Worm (Caenorhabditis elegans) whole organism, late embryonic: Measurements from ENCODE around the gene lgg-3.

Experiments used
- C08G9.2 ChIP-seq: sonication (generic microtip); optimal IDR thresholded peaks from 2 replicates; lab custom pipeline; 2016; ENCODE audit warnings: mild to moderate bottlenecking, missing genetic modification characterization, moderate library complexity, missing compliant biosample characterization
- C38D4.7 ChIP-seq: fragments of 200-800 bp; sonication (Bioruptor generic); optimal IDR thresholded peaks from 2 replicates; lab custom pipeline; 2018; ENCODE audit warnings: mild to moderate bottlenecking, missing genetic modification characterization, moderate library complexity, missing compliant biosample characterization
- T23F11.4 ChIP-seq: fragments of 200-800 bp; sonication (Bioruptor generic); optimal IDR thresholded peaks from 2 replicates; lab custom pipeline; 2018; ENCODE audit warnings: mild to moderate bottlenecking, missing genetic modification characterization, missing compliant biosample characterization
- ama-1 ChIP-seq: fragments of 150-350 bp; optimal IDR thresholded peaks from 2 replicates; lab custom pipeline; 2014
- ceh-19 ChIP-seq: fragments of 200-800 bp; sonication (Bioruptor generic); optimal IDR thresholded peaks from 2 replicates; lab custom pipeline; 2018; ENCODE audit warnings: mild to moderate bottlenecking, missing genetic modification characterization, missing compliant biosample characterization
- ceh-2 ChIP-seq: sonication (generic microtip); optimal IDR thresholded peaks from 2 replicates; lab custom pipeline; 2016; ENCODE audit warnings: missing genotype, missing genetic modification characterization, missing compliant biosample characterization
- ceh-24 ChIP-seq: sonication (generic microtip); optimal IDR thresholded peaks from 2 replicates; lab custom pipeline; 2016; ENCODE audit warnings: mild to moderate bottlenecking, missing genetic modification characterization, missing compliant biosample characterization
- ceh-30 ChIP-seq: fragments of 150-350 bp; optimal IDR thresholded peaks from 2 replicates; lab custom pipeline; 2014; ENCODE audit warnings: missing biosample characterization, missing genetic modification characterization
- ceh-31 ChIP-seq: sonication (generic microtip); optimal IDR thresholded peaks from 2 replicates; lab custom pipeline; 2016; ENCODE audit warnings: missing genetic modification characterization, missing compliant biosample characterization
- ceh-34 ChIP-seq: sonication (generic microtip); optimal IDR thresholded peaks from 2 replicates; lab custom pipeline; 2016; ENCODE audit warnings: mild to moderate bottlenecking, missing genetic modification characterization, missing compliant biosample characterization
- ceh-45 ChIP-seq: fragments of 200-800 bp; sonication (Bioruptor generic); IDR thresholded peaks from 2 replicates; pipeline ENCODE4 v1.3.6; 2022; ENCODE audit warnings: missing genetic modification reagents, missing genetic modification characterization, missing compliant biosample characterization
- ceh-48 ChIP-seq: sonication (generic microtip); optimal IDR thresholded peaks from 2 replicates; lab custom pipeline; 2016; ENCODE audit warnings: missing genetic modification characterization, inconsistent platforms, missing compliant biosample characterization
- ceh-6 ChIP-seq: fragments of 200-800 bp; sonication (Bioruptor generic); optimal IDR thresholded peaks from 2 replicates; lab custom pipeline; 2018; ENCODE audit warnings: mild to moderate bottlenecking, missing genetic modification characterization, missing compliant biosample characterization
- ceh-9 ChIP-seq: sonication (generic microtip); optimal IDR thresholded peaks from 2 replicates; lab custom pipeline; 2016; ENCODE audit warnings: mild to moderate bottlenecking, missing genetic modification characterization, inconsistent platforms, missing compliant biosample characterization
- dmd-4 ChIP-seq: sonication (generic microtip); optimal IDR thresholded peaks from 2 replicates; lab custom pipeline; 2016; ENCODE audit warnings: borderline replicate concordance, missing genetic modification characterization, missing compliant biosample characterization
- fax-1 ChIP-seq: sonication (generic microtip); optimal IDR thresholded peaks from 2 replicates; lab custom pipeline; 2016; ENCODE audit warnings: missing genotype, missing genetic modification characterization, missing compliant biosample characterization
- fkh-10 ChIP-seq: fragments of 150-350 bp; optimal IDR thresholded peaks from 2 replicates; lab custom pipeline; 2014; ENCODE audit warnings: missing biosample characterization, missing genetic modification reagents, missing genetic modification characterization
- fkh-6 ChIP-seq: sonication (generic microtip); optimal IDR thresholded peaks from 2 replicates; lab custom pipeline; 2016; ENCODE audit warnings: missing genetic modification characterization, missing compliant biosample characterization
- hlh-13 ChIP-seq: fragments of 200-800 bp; sonication (Bioruptor generic); optimal IDR thresholded peaks from 2 replicates; lab custom pipeline; 2018; ENCODE audit warnings: mild to moderate bottlenecking, missing genetic modification characterization, missing compliant biosample characterization
- hlh-30 ChIP-seq: sonication (generic microtip); optimal IDR thresholded peaks from 2 replicates; lab custom pipeline; 2017; ENCODE audit warnings: antibody characterized with exemption, missing genetic modification characterization, missing compliant biosample characterization; ENCODE audit not compliant: insufficient read depth
- hlh-6 ChIP-seq: sonication (generic microtip); optimal IDR thresholded peaks from 2 replicates; lab custom pipeline; 2016; ENCODE audit warnings: missing genotype, missing genetic modification characterization, missing compliant biosample characterization
- hlh-8 ChIP-seq: sonication (generic microtip); optimal IDR thresholded peaks from 2 replicates; lab custom pipeline; 2016; ENCODE audit warnings: missing genotype, missing genetic modification characterization, missing compliant biosample characterization
- lin-11 ChIP-seq: fragments of 200-800 bp; sonication (Bioruptor generic); optimal IDR thresholded peaks from 2 replicates; lab custom pipeline; 2018; ENCODE audit warnings: mild to moderate bottlenecking, missing genetic modification characterization, missing compliant biosample characterization
- madf-2 ChIP-seq: sonication (generic microtip); optimal IDR thresholded peaks from 2 replicates; lab custom pipeline; 2017; ENCODE audit warnings: missing genetic modification characterization, missing compliant biosample characterization
- mec-3 ChIP-seq: sonication (generic microtip); optimal IDR thresholded peaks from 2 replicates; lab custom pipeline; 2016; ENCODE audit warnings: borderline replicate concordance, missing genetic modification characterization, missing compliant biosample characterization
- nfya-1 ChIP-seq: sonication (generic microtip); optimal IDR thresholded peaks from 2 replicates; lab custom pipeline; 2017; ENCODE audit warnings: missing genetic modification characterization, mild to moderate bottlenecking, missing compliant biosample characterization, antibody characterized with exemption, moderate library complexity
- nhr-11 ChIP-seq: fragments of 150-350 bp; optimal IDR thresholded peaks from 2 replicates; lab custom pipeline; 2014; ENCODE audit warnings: missing biosample characterization, missing genetic modification characterization
- npax-4 ChIP-seq: sonication (generic microtip); optimal IDR thresholded peaks from 2 replicates; lab custom pipeline; 2016; ENCODE audit warnings: missing genetic modification characterization, missing compliant biosample characterization
- odd-2 ChIP-seq: sonication (generic microtip); optimal IDR thresholded peaks from 2 replicates; lab custom pipeline; 2017; ENCODE audit warnings: antibody characterized with exemption, mild to moderate bottlenecking, missing genetic modification characterization, missing compliant biosample characterization
- pag-3 ChIP-seq: sonication (generic microtip); optimal IDR thresholded peaks from 2 replicates; lab custom pipeline; 2016; ENCODE audit warnings: missing compliant biosample characterization, missing genetic modification characterization, borderline replicate concordance
- pat-9 ChIP-seq: fragments of 200-800 bp; sonication (Bioruptor generic); optimal IDR thresholded peaks from 2 replicates; lab custom pipeline; 2018; ENCODE audit warnings: mild to moderate bottlenecking, missing genetic modification characterization, moderate library complexity, missing compliant biosample characterization
- pax-1 ChIP-seq: fragments of 150-350 bp; optimal IDR thresholded peaks from 2 replicates; lab custom pipeline; 2014; ENCODE audit warnings: missing biosample characterization, missing genetic modification characterization
- pqm-1 ChIP-seq: sonication (generic microtip); optimal IDR thresholded peaks from 2 replicates; lab custom pipeline; 2016; ENCODE audit warnings: missing genetic modification characterization, missing compliant biosample characterization
- pros-1 ChIP-seq: fragments of 150-350 bp; optimal IDR thresholded peaks from 2 replicates; lab custom pipeline; 2014; ENCODE audit warnings: missing biosample characterization, missing genetic modification reagents, missing genetic modification characterization
- syd-9 ChIP-seq: sonication (generic microtip); optimal IDR thresholded peaks from 2 replicates; lab custom pipeline; 2016; ENCODE audit warnings: mild to moderate bottlenecking, missing genetic modification characterization, moderate library complexity, missing compliant biosample characterization
- tbx-7 ChIP-seq: sonication (generic microtip); optimal IDR thresholded peaks from 2 replicates; lab custom pipeline; 2016; ENCODE audit warnings: missing genotype, missing genetic modification characterization, missing compliant biosample characterization
- ttx-3 ChIP-seq: sonication (generic microtip); optimal IDR thresholded peaks from 2 replicates; lab custom pipeline; 2016; ENCODE audit warnings: missing genetic modification reagents, missing genetic modification characterization, missing compliant biosample characterization
- unc-3 ChIP-seq, 2 experiments: fragments of 200-800 bp in 1 of 2; sonication (Bioruptor generic) in 1 of 2; sonication (generic microtip) in 1 of 2; conservative IDR thresholded peaks in 1 of 2; optimal IDR thresholded peaks in 1 of 2; 2 replicates each; pipeline versions ENCODE4 v1.3.6 to Lab custom; 2016 to 2022; ENCODE audit warnings: missing compliant biosample characterization in 2 of 2, missing genetic modification characterization in 2 of 2, missing genetic modification reagents in 1 of 2
- unc-42 ChIP-seq: sonication (generic microtip); optimal IDR thresholded peaks from 2 replicates; lab custom pipeline; 2016; ENCODE audit warnings: missing genotype, missing genetic modification characterization, missing compliant biosample characterization
- unc-55 ChIP-seq: sonication (generic microtip); optimal IDR thresholded peaks from 2 replicates; lab custom pipeline; 2017; ENCODE audit warnings: missing biosample characterization, missing genetic modification reagents, missing genetic modification characterization
- zip-5 ChIP-seq: sonication (generic microtip); optimal IDR thresholded peaks from 2 replicates; lab custom pipeline; 2016; ENCODE audit warnings: missing genetic modification characterization, missing compliant biosample characterization
- ztf-16 ChIP-seq: sonication (generic microtip); optimal IDR thresholded peaks from 2 replicates; lab custom pipeline; 2017; ENCODE audit warnings: missing genetic modification characterization, missing compliant biosample characterization

lgg-3 gene

DNA sequence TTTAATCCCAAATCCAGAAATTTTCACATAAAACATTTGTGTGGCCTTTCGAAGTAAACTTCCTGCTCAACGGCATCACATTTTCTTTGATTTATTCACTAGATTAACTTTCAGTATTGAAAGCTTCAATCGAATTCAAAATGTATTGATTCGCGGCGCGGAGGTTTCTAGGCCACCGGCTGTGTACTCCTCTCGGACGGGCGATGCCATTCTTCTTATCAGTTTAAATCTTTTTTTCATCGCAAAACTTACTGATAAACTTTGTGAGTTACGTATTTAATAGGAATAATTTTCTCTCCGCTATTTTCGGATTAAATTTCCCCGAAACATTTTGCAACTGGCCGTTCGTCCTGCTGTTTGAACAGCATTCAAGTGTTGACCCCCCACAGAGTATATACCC is 24.1 kb upstream of the lgg-3 start (continued):
- TF ChIP-seq hlh-30 (tag; lab: Kevin White, UChicago), result no peak
- no peak for TF ChIP-seq pros-1 (tag; lab: Kevin White, UChicago)
- no peak for TF ChIP-seq fkh-6
- TF ChIP-seq hlh-6 (tag; lab: Kevin White, UChicago), result no peak
- TF ChIP-seq pat-9, result no peak
- no peak for TF ChIP-seq C38D4.7 (GFP tag; lab: Kevin White, UChicago)
- no peak for TF ChIP-seq ceh-24 (tag; lab: Kevin White, UChicago)
- TF ChIP-seq ceh-34 (tag; lab: Kevin White, UChicago), result no peak
- TF ChIP-seq ceh-31 (tag; lab: Kevin White, UChicago), result peak; percentile 60
- no peak for TF ChIP-seq pag-3 (tag; lab: Kevin White, UChicago)
- TF ChIP-seq unc-3 (GFP tag; conservative IDR thresholded peaks at IDR 0.05; lab: Robert Waterston, UW), result no peak
- TF ChIP-seq unc-3 (tag; optimal IDR thresholded peaks at IDR 0.05; lab: Kevin White, UChicago), result no peak
- TF ChIP-seq ceh-48 (tag; lab: Kevin White, UChicago), result peak; percentile 47
- TF ChIP-seq madf-2, result no peak
- peak; percentile 61 for TF ChIP-seq pqm-1
- TF ChIP-seq ceh-19, result no peak
- TF ChIP-seq dmd-4, result no peak
- TF ChIP-seq hlh-13 (GFP tag; lab: Kevin White, UChicago), result no peak
- no peak for TF ChIP-seq lin-11 (tag; lab: Kevin White, UChicago)
- TF ChIP-seq fax-1, result no peak
- TF ChIP-seq hlh-8 (tag; lab: Kevin White, UChicago), result peak; percentile 4
- no peak for TF ChIP-seq ztf-16 (tag; lab: Kevin White, UChicago)
- TF ChIP-seq pax-1 (tag; lab: Kevin White, UChicago), result no peak
- TF ChIP-seq tbx-7, result no peak
- TF ChIP-seq ama-1 (lab: Kevin White, UChicago), result no peak
- no peak for TF ChIP-seq ceh-45
- no peak for TF ChIP-seq nfya-1 (tag; lab: Kevin White, UChicago)
- TF ChIP-seq ceh-30 (tag; lab: Kevin White, UChicago), result no peak
- TF ChIP-seq unc-42 (tag; lab: Kevin White, UChicago), result peak; percentile 10
- TF ChIP-seq ceh-9 (tag; lab: Kevin White, UChicago), result no peak
- TF ChIP-seq odd-2 (tag; lab: Kevin White, UChicago), result no peak
- peak; percentile 1 for TF ChIP-seq zip-5 (tag; lab: Kevin White, UChicago)
- no peak for TF ChIP-seq ttx-3 (tag; lab: Kevin White, UChicago)
- no peak for TF ChIP-seq syd-9
- TF ChIP-seq mec-3 (tag; lab: Kevin White, UChicago), result peak; percentile 48
- TF ChIP-seq ceh-2 (tag; lab: Kevin White, UChicago), result no peak
- no peak for TF ChIP-seq T23F11.4 (GFP tag; lab: Kevin White, UChicago)
- no peak for TF ChIP-seq nhr-11 (tag; lab: Kevin White, UChicago)
- no peak for TF ChIP-seq npax-4 (tag; lab: Kevin White, UChicago)
- TF ChIP-seq ceh-6 (GFP tag; lab: Kevin White, UChicago), result no peak
- no peak for TF ChIP-seq fkh-10 (GFP tag; lab: Kevin White, UChicago)
- TF ChIP-seq C08G9.2 (tag; lab: Kevin White, UChicago), result peak; percentile 85

DNA sequence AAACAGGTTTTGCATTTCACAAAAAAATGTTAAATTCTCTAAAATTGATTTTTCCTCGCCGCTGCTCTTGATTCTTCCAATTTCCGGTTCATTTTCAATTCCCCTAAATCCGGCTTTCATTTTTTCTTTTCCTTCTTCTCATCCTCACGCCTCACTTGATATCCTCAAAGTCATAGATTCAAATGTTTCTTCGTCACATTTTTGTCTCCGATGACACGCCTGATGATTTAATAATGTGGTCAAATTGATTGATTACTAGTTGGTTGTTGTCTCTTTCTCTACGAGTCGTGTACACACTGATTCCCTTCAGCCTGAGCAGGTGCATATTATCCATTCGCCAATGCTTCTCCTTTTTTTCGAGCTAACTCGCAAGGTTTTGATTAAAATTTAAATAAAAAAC is 23.7 kb upstream of the lgg-3 start:
- TF ChIP-seq lin-11 (tag; lab: Kevin White, UChicago), result no peak
- TF ChIP-seq unc-55, result peak; percentile 72
- TF ChIP-seq nfya-1 (tag; lab: Kevin White, UChicago), result peak; percentile 3
